Worm (Caenorhabditis elegans) whole organism, L1 larva: Measurements from ENCODE around the gene T05A12.3.

ENCODE experiments used
- C04F5.9 ChIP-seq: sonication (generic microtip); optimal IDR thresholded peaks from 2 replicates; lab custom pipeline; 2016; ENCODE audit warnings: missing genetic modification characterization, missing compliant biosample characterization
- Y116A8C.19 ChIP-seq: sonication (generic microtip); optimal IDR thresholded peaks from 2 replicates; lab custom pipeline; 2016; ENCODE audit warnings: missing compliant biosample characterization, missing genetic modification characterization, borderline replicate concordance
- alr-1 ChIP-seq: fragments of 200-800 bp; sonication (Bioruptor generic); optimal IDR thresholded peaks from 2 replicates; lab custom pipeline; 2018; ENCODE audit warnings: borderline replicate concordance, mild to moderate bottlenecking, missing genetic modification characterization, missing compliant biosample characterization
- blmp-1 ChIP-seq: fragments of 150-350 bp; optimal IDR thresholded peaks from 2 replicates; lab custom pipeline; 2014; ENCODE audit warnings: missing biosample characterization, missing genetic modification characterization
- ceh-8 ChIP-seq: fragments of 200-800 bp; sonication (Bioruptor generic); optimal IDR thresholded peaks from 2 replicates; lab custom pipeline; 2018; ENCODE audit warnings: mild to moderate bottlenecking, missing genetic modification characterization, moderate library complexity, missing compliant biosample characterization
- ceh-82 ChIP-seq, 3 experiments: fragments of 150-350 bp in 1 of 3; sonication (generic microtip) in 2 of 3; optimal IDR thresholded peaks; 2 replicates each; lab custom pipeline; 2014 to 2017; ENCODE audit warnings: missing biosample characterization in 3 of 3, missing genetic modification characterization in 3 of 3
- ceh-90 ChIP-seq: sonication (generic microtip); optimal IDR thresholded peaks from 2 replicates; lab custom pipeline; 2016; ENCODE audit warnings: missing genetic modification characterization, missing compliant biosample characterization
- dsc-1 ChIP-seq: sonication (generic microtip); optimal IDR thresholded peaks from 2 replicates; lab custom pipeline; 2016; ENCODE audit warnings: mild to moderate bottlenecking, missing genetic modification characterization, missing compliant biosample characterization
- efl-3 ChIP-seq: fragments of 200-800 bp; sonication (Bioruptor generic); optimal IDR thresholded peaks from 2 replicates; lab custom pipeline; 2018; ENCODE audit warnings: mild to moderate bottlenecking, missing genetic modification characterization, missing compliant biosample characterization
- ets-5 ChIP-seq: fragments of 200-800 bp; sonication (Bioruptor generic); IDR thresholded peaks from 2 replicates; pipeline ENCODE4 v1.3.6; 2022; ENCODE audit warnings: missing genetic modification characterization, missing compliant biosample characterization
- fkh-10 ChIP-seq: sonication (generic microtip); optimal IDR thresholded peaks from 2 replicates; lab custom pipeline; 2017; ENCODE audit warnings: missing biosample characterization, missing genetic modification reagents, missing genetic modification characterization
- fkh-4 ChIP-seq: sonication (generic microtip); optimal IDR thresholded peaks from 2 replicates; lab custom pipeline; 2016; ENCODE audit warnings: missing compliant biosample characterization, missing genetic modification characterization, borderline replicate concordance
- fkh-8 ChIP-seq: sonication (generic microtip); optimal IDR thresholded peaks from 2 replicates; lab custom pipeline; 2016; ENCODE audit warnings: mild to moderate bottlenecking, missing genetic modification characterization, missing compliant biosample characterization
- fos-1 ChIP-seq: fragments of 150-350 bp; optimal IDR thresholded peaks from 2 replicates; lab custom pipeline; 2014; ENCODE audit warnings: missing biosample characterization, missing genetic modification characterization
- hlh-4 ChIP-seq: sonication (generic microtip); optimal IDR thresholded peaks from 2 replicates; lab custom pipeline; 2016; ENCODE audit warnings: mild to moderate bottlenecking, missing genetic modification characterization, missing compliant biosample characterization
- hpl-2 ChIP-seq: fragments of 150-350 bp; optimal IDR thresholded peaks from 2 replicates; lab custom pipeline; 2014; ENCODE audit warnings: missing biosample characterization, missing genetic modification reagents, missing genetic modification characterization
- irx-1 ChIP-seq: sonication (generic microtip); optimal IDR thresholded peaks from 2 replicates; lab custom pipeline; 2016; ENCODE audit warnings: missing genetic modification characterization, missing compliant biosample characterization
- isw-1 ChIP-seq: fragments of 200-800 bp; sonication (Bioruptor generic); IDR thresholded peaks from 2 replicates; pipeline ENCODE4 v1.3.6; 2022; ENCODE audit warnings: missing genetic modification characterization, missing compliant biosample characterization
- lin-13 ChIP-seq: fragments of 150-350 bp; optimal IDR thresholded peaks from 2 replicates; lab custom pipeline; 2014; ENCODE audit warnings: missing biosample characterization, missing genetic modification reagents, missing genetic modification characterization
- lin-14 ChIP-seq: fragments of 200-800 bp; sonication (Bioruptor generic); optimal IDR thresholded peaks from 2 replicates; lab custom pipeline; 2018; ENCODE audit warnings: mild to moderate bottlenecking, missing genetic modification characterization, moderate library complexity, missing compliant biosample characterization
- lin-15B ChIP-seq: fragments of 150-350 bp; sonication (generic microtip); optimal IDR thresholded peaks from 3 replicates; lab custom pipeline; 2014; ENCODE audit warnings: missing biosample characterization, missing genetic modification characterization
- lin-39 ChIP-seq: fragments of 150-350 bp; optimal IDR thresholded peaks from 2 replicates; lab custom pipeline; 2014; ENCODE audit warnings: missing biosample characterization, missing genetic modification reagents, missing genetic modification characterization
- lsy-2 ChIP-seq, 2 experiments: fragments of 150-350 bp; optimal IDR thresholded peaks; 2 replicates each; lab custom pipeline; 2014; ENCODE audit warnings: missing biosample characterization in 2 of 2, missing genetic modification characterization in 2 of 2
- mab-9 ChIP-seq: fragments of 200-800 bp; sonication (Bioruptor generic); IDR thresholded peaks from 2 replicates; pipeline ENCODE4 v1.3.6; 2022; ENCODE audit warnings: missing genetic modification reagents, missing genetic modification characterization, missing compliant biosample characterization
- mef-2 ChIP-seq: fragments of 150-350 bp; optimal IDR thresholded peaks from 2 replicates; lab custom pipeline; 2014; ENCODE audit warnings: missing biosample characterization, missing genetic modification characterization
- mep-1 ChIP-seq: fragments of 150-350 bp; optimal IDR thresholded peaks from 2 replicates; lab custom pipeline; 2014; ENCODE audit warnings: missing biosample characterization, missing genetic modification characterization
- nhr-19 ChIP-seq: fragments of 200-800 bp; sonication (Bioruptor generic); conservative IDR thresholded peaks from 2 replicates; pipeline ENCODE4 v1.3.6; 2022; ENCODE audit warnings: missing genetic modification characterization, missing compliant biosample characterization
- nhr-28 ChIP-seq: fragments of 150-350 bp; optimal IDR thresholded peaks from 2 replicates; lab custom pipeline; 2014; ENCODE audit warnings: missing biosample characterization, missing genetic modification characterization
- nhr-47 ChIP-seq: sonication (generic microtip); optimal IDR thresholded peaks from 2 replicates; lab custom pipeline; 2016; ENCODE audit warnings: mild to moderate bottlenecking, missing genetic modification characterization, moderate library complexity, missing compliant biosample characterization
- nhr-71 ChIP-seq: sonication (generic microtip); optimal IDR thresholded peaks from 2 replicates; lab custom pipeline; 2016; ENCODE audit warnings: mild to moderate bottlenecking, missing genetic modification characterization, moderate library complexity, missing compliant biosample characterization
- nhr-77 ChIP-seq: fragments of 150-350 bp; optimal IDR thresholded peaks from 2 replicates; lab custom pipeline; 2014; ENCODE audit warnings: missing biosample characterization, missing genetic modification characterization
- nhr-84 ChIP-seq: sonication (generic microtip); optimal IDR thresholded peaks from 2 replicates; lab custom pipeline; 2017; ENCODE audit warnings: missing biosample characterization, missing genetic modification characterization
- nhr-90 ChIP-seq: sonication (generic microtip); optimal IDR thresholded peaks from 2 replicates; lab custom pipeline; 2016; ENCODE audit warnings: mild to moderate bottlenecking, missing genetic modification characterization, missing compliant biosample characterization; ENCODE audit not compliant: poor library complexity
- pax-3 ChIP-seq: fragments of 200-800 bp; sonication (Bioruptor generic); optimal IDR thresholded peaks from 2 replicates; lab custom pipeline; 2018; ENCODE audit warnings: mild to moderate bottlenecking, missing genetic modification characterization, moderate library complexity, missing compliant biosample characterization
- rnt-1 ChIP-seq: sonication (generic microtip); optimal IDR thresholded peaks from 2 replicates; lab custom pipeline; 2016; ENCODE audit warnings: mild to moderate bottlenecking, missing genetic modification characterization, moderate library complexity, missing compliant biosample characterization
- snpc-4 ChIP-seq: fragments of 150-350 bp; optimal IDR thresholded peaks from 2 replicates; lab custom pipeline; 2014; ENCODE audit warnings: missing biosample characterization, missing genetic modification characterization
- snu-23 ChIP-seq: sonication (generic microtip); optimal IDR thresholded peaks from 2 replicates; lab custom pipeline; 2016; ENCODE audit warnings: missing genetic modification characterization, missing compliant biosample characterization
- sox-4 ChIP-seq: sonication (generic microtip); optimal IDR thresholded peaks from 2 replicates; lab custom pipeline; 2016; ENCODE audit warnings: missing genetic modification characterization, missing compliant biosample characterization
- sup-37 ChIP-seq: fragments of 200-800 bp; sonication (Bioruptor generic); optimal IDR thresholded peaks from 2 replicates; lab custom pipeline; 2018; ENCODE audit warnings: mild to moderate bottlenecking, missing genetic modification characterization, missing compliant biosample characterization
- swsn-7 ChIP-seq: sonication (generic microtip); optimal IDR thresholded peaks from 2 replicates; lab custom pipeline; 2016; ENCODE audit warnings: missing genetic modification characterization, missing compliant biosample characterization
- tbx-2 ChIP-seq: sonication (generic microtip); optimal IDR thresholded peaks from 2 replicates; lab custom pipeline; 2016; ENCODE audit warnings: missing genetic modification characterization, missing compliant biosample characterization
- unc-130 ChIP-seq: fragments of 150-350 bp; optimal IDR thresholded peaks from 2 replicates; lab custom pipeline; 2017; ENCODE audit warnings: missing biosample characterization, missing genetic modification characterization, inconsistent platforms
- vab-15 ChIP-seq: sonication (generic microtip); optimal IDR thresholded peaks from 2 replicates; lab custom pipeline; 2017; ENCODE audit warnings: missing genotype, mild to moderate bottlenecking, missing genetic modification characterization, missing compliant biosample characterization
- xbp-1 ChIP-seq: sonication (generic microtip); optimal IDR thresholded peaks from 2 replicates; lab custom pipeline; 2016; ENCODE audit warnings: missing genetic modification characterization, missing compliant biosample characterization
- zag-1 ChIP-seq: fragments of 150-350 bp; optimal IDR thresholded peaks from 2 replicates; lab custom pipeline; 2014; ENCODE audit warnings: missing biosample characterization, missing genetic modification characterization
- ztf-4 ChIP-seq: fragments of 150-350 bp; optimal IDR thresholded peaks from 2 replicates; lab custom pipeline; 2014; ENCODE audit warnings: missing biosample characterization, missing genetic modification characterization

T05A12.3 gene

ce11 chrIV:6919318-6919717 is 31.9 kb upstream of the T05A12.3 start, which contains the start of gene ruvb-2 (continued):
- TF ChIP-seq nhr-47 = peak; percentile 93
- TF ChIP-seq fkh-8 (tag; lab: Kevin White, UChicago) = peak; percentile 88
- peak; percentile 65 for TF ChIP-seq pax-3 (tag; lab: Kevin White, UChicago)
- no peak for TF ChIP-seq hlh-4
- peak; percentile 93 for TF ChIP-seq snu-23 (GFP tag; lab: Kevin White, UChicago)
- TF ChIP-seq tbx-2 = peak; percentile 88
- TF ChIP-seq efl-3 (GFP tag; lab: Kevin White, UChicago) = no peak
- TF ChIP-seq hpl-2 (GFP tag; lab: Kevin White, UChicago) = peak; percentile 42
- TF ChIP-seq ets-5 (GFP tag; lab: Robert Waterston, UW) = no peak
- peak; percentile 92 for TF ChIP-seq dsc-1
- peak; percentile 90 for TF ChIP-seq blmp-1 (tag; lab: Kevin White, UChicago)
- peak; percentile 93 for TF ChIP-seq lin-39
- peak; percentile 37 for TF ChIP-seq mef-2
- no peak for TF ChIP-seq Y116A8C.19 (tag; lab: Kevin White, UChicago)
- peak; percentile 94 for TF ChIP-seq nhr-71
- peak; percentile 92 for TF ChIP-seq unc-130 (tag; lab: Kevin White, UChicago)
- TF ChIP-seq zag-1 (tag; lab: Kevin White, UChicago) = peak; percentile 23
- peak; percentile 71 for TF ChIP-seq ztf-4
- TF ChIP-seq alr-1 (tag; lab: Kevin White, UChicago) = no peak
- peak; percentile 55 for TF ChIP-seq C04F5.9 (tag; lab: Kevin White, UChicago)
- peak; percentile 90 for TF ChIP-seq swsn-7
- TF ChIP-seq rnt-1 (tag; lab: Kevin White, UChicago) = peak; percentile 92
- TF ChIP-seq lin-13 (GFP tag; lab: Kevin White, UChicago) = peak; percentile 87
- TF ChIP-seq nhr-77 (tag; lab: Kevin White, UChicago) = peak; percentile 71
- peak; percentile 60 for TF ChIP-seq fkh-4
- no peak for TF ChIP-seq vab-15 (tag; lab: Kevin White, UChicago)
- TF ChIP-seq isw-1 (GFP tag; lab: Robert Waterston, UW) = peak; percentile 85
- peak; percentile 92 for TF ChIP-seq snpc-4 (tag; lab: Kevin White, UChicago)
- peak; percentile 89 for TF ChIP-seq nhr-90
- peak; percentile 89 for TF ChIP-seq nhr-19 (GFP tag; lab: Robert Waterston, UW)
- TF ChIP-seq xbp-1 (tag; lab: Kevin White, UChicago) = peak; percentile 89
- peak; percentile 37 for TF ChIP-seq fkh-10
- TF ChIP-seq mab-9 (GFP tag; lab: Robert Waterston, UW) = peak; percentile 65; the same call in 1 of the 2 replicates
- peak; percentile 84 for TF ChIP-seq irx-1 (tag; lab: Kevin White, UChicago)
- peak; percentile 81 for TF ChIP-seq ceh-8 (GFP tag; lab: Kevin White, UChicago)
- TF ChIP-seq ceh-90 (tag; lab: Kevin White, UChicago) = peak; percentile 8
- peak; percentile 69 for TF ChIP-seq sox-4 (tag; lab: Kevin White, UChicago)
- TF ChIP-seq sup-37 = peak; percentile 1
- peak; percentile 92 to 94 for TF ChIP-seq lsy-2 (tag; optimal IDR thresholded peaks at IDR 0.05; lab: Kevin White, UChicago)
- TF ChIP-seq lin-14 = peak; percentile 93
- TF ChIP-seq ceh-82 (tag; optimal IDR thresholded peaks at IDR 0.05; lab: Kevin White, UChicago) = peak; percentile 77 to 92 (median 77)
- TF ChIP-seq mep-1 (tag; lab: Kevin White, UChicago) = peak; percentile 98
- TF ChIP-seq nhr-84 (tag; lab: Kevin White, UChicago) = no peak
- peak; percentile 91 for TF ChIP-seq lin-15B (tag; lab: Kevin White, UChicago)
- peak; percentile 69 for TF ChIP-seq fos-1 (tag; lab: Kevin White, UChicago)
- no peak for TF ChIP-seq nhr-28 (tag; lab: Kevin White, UChicago)
- TF ChIP-seq, all 84 proteins: peak for 62
